Fruit fly (Drosophila melanogaster) S2 (cell line): ENCODE data around the gene GC2.

Experiments
- CG8478 ChIP-seq: fragments of >200 bp; optimal IDR thresholded peaks from 2 replicates; lab custom pipeline; 2018
- CTCF ChIP-seq, 2 experiments: fragments of >200 bp; optimal IDR thresholded peaks; 2 replicates each; lab custom pipeline; 2018

dm6 chr3R:11973826-11974225 lies 2.3 kb downstream of the GC2 start:
- TF ChIP-seq CG8478 (no peak), CTCF (optimal IDR thresholded peaks at IDR 0.05; lab: Kevin White, UChicago) (no peak)
